Worm (Caenorhabditis elegans) whole organism, L3 larva: ENCODE measurements around the gene K06A9.1.

ENCODE experiments used
- R02D3.7 ChIP-seq: fragments of 150-350 bp; optimal IDR thresholded peaks from 2 replicates; lab custom pipeline; 2014; ENCODE audit warnings: missing biosample characterization, missing genetic modification characterization
- egl-27 ChIP-seq: sonication (generic microtip); optimal IDR thresholded peaks from 4 replicates; lab custom pipeline; 2017; ENCODE audit warnings: missing biosample characterization, missing genetic modification reagents, missing genetic modification characterization
- lin-39 ChIP-seq: fragments of 150-350 bp; optimal IDR thresholded peaks from 2 replicates; lab custom pipeline; 2018; ENCODE audit warnings: missing biosample characterization, missing genetic modification reagents, missing genetic modification characterization
- nhr-237 ChIP-seq: fragments of 150-350 bp; optimal IDR thresholded peaks from 2 replicates; lab custom pipeline; 2014; ENCODE audit warnings: missing biosample characterization, missing genetic modification characterization
- snpc-4 ChIP-seq: fragments of 150-350 bp; optimal IDR thresholded peaks from 2 replicates; lab custom pipeline; 2014; ENCODE audit warnings: missing biosample characterization, missing genetic modification characterization
- unc-62 ChIP-seq: fragments of 150-350 bp; sonication (generic microtip); optimal IDR thresholded peaks from 4 replicates; lab custom pipeline; 2014; ENCODE audit warnings: missing biosample characterization, missing genetic modification reagents, missing genetic modification characterization

- TF ChIP-seq nhr-237 (no peak), snpc-4 (peak; percentile 16), egl-27 (tag; lab: Kevin White, UChicago) (no peak), unc-62 (GFP tag; lab: Kevin White, UChicago) (no peak), lin-39 (tag; lab: Kevin White, UChicago) (no peak), R02D3.7 (tag; lab: Kevin White, UChicago) (no peak)
Observed at ce11 chrX:1516574-1516973, 30.7 kb upstream of the K06A9.1 start.
